Fruit fly (Drosophila melanogaster): ENCODE measurements around the gene vret.

The vret gene

dm6 chr3R:22750534-22750947 lies 5.2 kb upstream of the vret start, which contains the start of the genes rumi, CG7029 and Usp12-46 (continued):
- peak; percentile 57 for TF ChIP-seq Nf-YB (GFP tag; optimal IDR thresholded peaks at IDR 0.05)
- TF ChIP-seq CG12071 (GFP tag; optimal IDR thresholded peaks at IDR 0.05), result peak; percentile 59
- peak; percentile 84 for TF ChIP-seq dysf (GFP tag; IDR thresholded peaks at IDR 0.05)
- peak; percentile 77 for TF ChIP-seq CG9215 (GFP tag; IDR thresholded peaks at IDR 0.05)
- peak; percentile 59 for TF ChIP-seq wor (GFP tag; IDR thresholded peaks at IDR 0.05)
- peak; percentile 84 for TF ChIP-seq esg (GFP tag; conservative IDR thresholded peaks at IDR 0.05)
- peak; percentile 85 for TF ChIP-seq CG15601 (tag; optimal IDR thresholded peaks at IDR 0.05)
- TF ChIP-seq Dp (GFP tag; optimal IDR thresholded peaks at IDR 0.05), result peak; percentile 44
- TF ChIP-seq amos (GFP tag; IDR thresholded peaks at IDR 0.05; ENCODE audit: partially characterized antibody), result peak; percentile 72
- TF ChIP-seq cwo (GFP tag; optimal IDR thresholded peaks at IDR 0.05), result peak; percentile 57
- peak; percentile 58; the same call in 1 of the 2 replicates for TF ChIP-seq sim (GFP tag; IDR thresholded peaks at IDR 0.05)
- TF ChIP-seq CG10274 (GFP tag; optimal IDR thresholded peaks at IDR 0.05), result peak; percentile 10
- peak; percentile 94 for TF ChIP-seq vvl (GFP tag; IDR thresholded peaks at IDR 0.05)
- TF ChIP-seq kni (GFP tag; optimal IDR thresholded peaks at IDR 0.05), result peak; percentile 25
- TF ChIP-seq corto (GFP tag; optimal IDR thresholded peaks at IDR 0.05), result no peak
- peak; percentile 77 for TF ChIP-seq CG10543 (GFP tag; optimal IDR thresholded peaks at IDR 0.05)
- TF ChIP-seq fd64A (GFP tag; optimal IDR thresholded peaks at IDR 0.05), result no peak
- 0 out of 3 replicates have a peak, but pooled peaks have one; percentile 53 for TF ChIP-seq C15 (GFP tag; IDR thresholded peaks at IDR 0.05)
- peak; percentile 88 for TF ChIP-seq CG4424 (GFP tag; optimal IDR thresholded peaks at IDR 0.05)
- no peak for TF ChIP-seq Sox100B (GFP tag; optimal IDR thresholded peaks at IDR 0.05)
- peak; percentile 87 for TF ChIP-seq Dbx (GFP tag; IDR thresholded peaks at IDR 0.05)
- TF ChIP-seq schlank (tag; optimal IDR thresholded peaks at IDR 0.05), result peak; percentile 59
- peak; percentile 91 for TF ChIP-seq NC2β (GFP tag; optimal IDR thresholded peaks at IDR 0.05)
- TF ChIP-seq CG4360 (GFP tag; IDR thresholded peaks at IDR 0.05), result peak; percentile 42; the same call in 1 of the 2 replicates
- TF ChIP-seq Bteb2 (GFP tag; optimal IDR thresholded peaks at IDR 0.05), result peak; percentile 90
- peak; percentile 82 for TF ChIP-seq unc-4 (GFP tag; IDR thresholded peaks at IDR 0.05; ENCODE audit: partially characterized antibody)
- peak; percentile 34 for TF ChIP-seq grn (GFP tag; optimal IDR thresholded peaks at IDR 0.05)
- TF ChIP-seq ham (GFP tag; IDR thresholded peaks at IDR 0.05), result peak; percentile 69; the same call in 1 of the 2 replicates
- peak; percentile 64 for TF ChIP-seq CG10431 (GFP tag; optimal IDR thresholded peaks at IDR 0.05)
- TF ChIP-seq CG7928 (GFP tag; optimal IDR thresholded peaks at IDR 0.05), result peak; percentile 58
- TF ChIP-seq CG17361 (GFP tag; IDR thresholded peaks at IDR 0.05), result peak; percentile 80
- TF ChIP-seq Atf-2 (GFP tag; optimal IDR thresholded peaks at IDR 0.05), result peak; percentile 87
- TF ChIP-seq insv (GFP tag; optimal IDR thresholded peaks at IDR 0.05), result peak in 1 of 2 experiments; percentile 66
- peak; percentile 76 for TF ChIP-seq CG17186 (GFP tag; optimal IDR thresholded peaks at IDR 0.05)
- TF ChIP-seq Dip3 (GFP tag; optimal IDR thresholded peaks at IDR 0.05), result peak; percentile 92
- TF ChIP-seq CG32767 (GFP tag; IDR thresholded peaks at IDR 0.05), result peak; percentile 85
- peak; percentile 81 for TF ChIP-seq CG10147 (GFP tag; optimal IDR thresholded peaks at IDR 0.05)
- TF ChIP-seq klu (GFP tag; IDR thresholded peaks at IDR 0.05), result peak; percentile 63
- peak; percentile 28; the same call in 1 of the 2 replicates for TF ChIP-seq GATAe (GFP tag; conservative IDR thresholded peaks at IDR 0.05)
- peak; percentile 88 for TF ChIP-seq CG6689 (GFP tag; IDR thresholded peaks at IDR 0.05)
- no peak for TF ChIP-seq usp (GFP tag; optimal IDR thresholded peaks at IDR 0.05)
- TF ChIP-seq CG7372 (GFP tag; IDR thresholded peaks at IDR 0.05), result peak; percentile 82
- peak; percentile 68 for TF ChIP-seq vfl (GFP tag; optimal IDR thresholded peaks at IDR 0.05)
- peak; percentile 66; the same call in 1 of the 3 replicates for TF ChIP-seq CG11560 (tag; IDR thresholded peaks at IDR 0.05)
- peak; percentile 72 for TF ChIP-seq CG30431 (GFP tag; optimal IDR thresholded peaks at IDR 0.05)
- peak; percentile 93 for TF ChIP-seq CG2120 (GFP tag; optimal IDR thresholded peaks at IDR 0.05)
- peak; percentile 81 for TF ChIP-seq gce (GFP tag; IDR thresholded peaks at IDR 0.05)
- TF ChIP-seq CG6854 (GFP tag; optimal IDR thresholded peaks at IDR 0.05), result no peak
- TF ChIP-seq CG4617 (GFP tag; optimal IDR thresholded peaks at IDR 0.05; ENCODE audit: borderline replicate concordance), result peak; percentile 85
- TF ChIP-seq inv (GFP tag; IDR thresholded peaks at IDR 0.05; ENCODE audit: partially characterized antibody), result peak; percentile 64
- peak; percentile 78 for TF ChIP-seq knrl (GFP tag; IDR thresholded peaks at IDR 0.05; ENCODE audit: partially characterized antibody)

Measured in whole organism, embryonic.